Fruit fly (Drosophila melanogaster): ENCODE data around the gene nompB.

- TF ChIP-seq rn (GFP tag; IDR thresholded peaks at IDR 0.05) (no peak), CG10348 (GFP tag; IDR thresholded peaks at IDR 0.05) (no peak), CG8301 (tag; optimal IDR thresholded peaks at IDR 0.05) (no peak), CG32121 (GFP tag; IDR thresholded peaks at IDR 0.05) (no peak), Pif1A (GFP tag; optimal IDR thresholded peaks at IDR 0.05) (no peak), CG12605 (GFP tag; IDR thresholded peaks at IDR 0.05) (no peak), gl (tag; optimal IDR thresholded peaks at IDR 0.05) (no peak), CG9948 (tag; optimal IDR thresholded peaks at IDR 0.05) (no peak), CG13204 (GFP tag; optimal IDR thresholded peaks at IDR 0.05) (no peak), EcR (GFP tag; optimal IDR thresholded peaks at IDR 0.05) (no peak), CG17806 (tag; optimal IDR thresholded peaks at IDR 0.05) (no peak), Snoo (tag; optimal IDR thresholded peaks at IDR 0.05) (no peak), CG8159 (tag; optimal IDR thresholded peaks at IDR 0.05) (no peak), CG15710 (tag; optimal IDR thresholded peaks at IDR 0.05) (no peak)
These were observed 41.3 kb upstream of the nompB start for dm6 chr2L:21630563-21630817.

Data from whole organism, pupa.